Fruit fly (Drosophila melanogaster) whole organism, embryonic: ENCODE measurements around the gene CG46307.

Experiments used
- Atf-2 ChIP-seq: fragments of 200-800 bp; sonication (Bioruptor generic); optimal IDR thresholded peaks from 2 replicates; lab custom pipeline; 2016; ENCODE audit warnings: missing biosample characterization, missing genetic modification characterization
- B-H1 ChIP-seq: fragments of 200-800 bp; sonication (Bioruptor generic); IDR thresholded peaks from 3 replicates; pipeline ENCODE4 v1.3.6; 2022; ENCODE audit warnings: missing biosample characterization, missing genetic modification characterization
- CG10431 ChIP-seq: fragments of 200-800 bp; sonication (Bioruptor generic); optimal IDR thresholded peaks from 3 replicates; lab custom pipeline; 2018; ENCODE audit warnings: missing biosample characterization, mild to moderate bottlenecking, missing genetic modification characterization
- CG11723 ChIP-seq: fragments of 200-800 bp; sonication (Bioruptor generic); optimal IDR thresholded peaks from 2 replicates; lab custom pipeline; 2017; ENCODE audit warnings: missing biosample characterization, mild to moderate bottlenecking, missing genetic modification characterization
- CG13287 ChIP-seq: fragments of 200-800 bp; sonication (Bioruptor generic); IDR thresholded peaks from 2 replicates; pipeline ENCODE4 v1.3.6; 2022; ENCODE audit warnings: missing biosample characterization, missing genetic modification characterization; ENCODE audit not compliant: partially characterized antibody
- CG18476 ChIP-seq: fragments of 200-800 bp; sonication (Bioruptor generic); optimal IDR thresholded peaks from 2 replicates; lab custom pipeline; 2016; ENCODE audit warnings: missing biosample characterization, mild to moderate bottlenecking, missing genetic modification characterization
- CG2116 ChIP-seq: fragments of 200-800 bp; sonication (Bioruptor generic); optimal IDR thresholded peaks from 3 replicates; lab custom pipeline; 2018; ENCODE audit warnings: missing biosample characterization, mild to moderate bottlenecking, missing genetic modification characterization
- CG30020 ChIP-seq: fragments of 200-800 bp; optimal IDR thresholded peaks from 2 replicates; lab custom pipeline; 2019; ENCODE audit warnings: missing biosample characterization, mild to moderate bottlenecking, missing genetic modification characterization, moderate library complexity
- CG30431 ChIP-seq: fragments of 200-800 bp; sonication (Bioruptor generic); optimal IDR thresholded peaks from 2 replicates; lab custom pipeline; 2017; ENCODE audit warnings: missing biosample characterization, missing genetic modification characterization
- CG31388 ChIP-seq: fragments of 200-800 bp; sonication (Bioruptor generic); optimal IDR thresholded peaks from 2 replicates; lab custom pipeline; 2016; ENCODE audit warnings: missing biosample characterization, missing genetic modification characterization
- CG33557 ChIP-seq: fragments of 200-800 bp; sonication (Bioruptor generic); optimal IDR thresholded peaks from 2 replicates; lab custom pipeline; 2019; ENCODE audit warnings: missing biosample characterization, mild to moderate bottlenecking, missing genetic modification characterization, moderate library complexity
- CG34376 ChIP-seq: fragments of 200-800 bp; sonication (Bioruptor generic); optimal IDR thresholded peaks from 2 replicates; lab custom pipeline; 2018; ENCODE audit warnings: missing biosample characterization, mild to moderate bottlenecking, missing genetic modification characterization
- CG34422 ChIP-seq: fragments of 200-800 bp; sonication (Bioruptor generic); IDR thresholded peaks from 3 replicates; pipeline ENCODE4 v1.3.6; 2022; ENCODE audit warnings: missing biosample characterization, missing genetic modification characterization
- CG3995 ChIP-seq: fragments of 200-800 bp; sonication (Bioruptor generic); optimal IDR thresholded peaks from 3 replicates; lab custom pipeline; 2016; ENCODE audit warnings: missing biosample characterization, missing genetic modification characterization
- CG42726 ChIP-seq: fragments of 200-800 bp; sonication (Bioruptor generic); IDR thresholded peaks from 2 replicates; pipeline ENCODE4 v1.3.6; 2022; ENCODE audit warnings: missing biosample characterization, missing genetic modification characterization; ENCODE audit not compliant: partially characterized antibody
- CG4617 ChIP-seq: fragments of 200-800 bp; sonication (Bioruptor generic); optimal IDR thresholded peaks from 3 replicates; lab custom pipeline; 2016; ENCODE audit warnings: missing biosample characterization, missing genetic modification characterization, borderline replicate concordance
- CG4707 ChIP-seq: fragments of 200-800 bp; sonication (Bioruptor generic); optimal IDR thresholded peaks from 2 replicates; lab custom pipeline; 2018; ENCODE audit warnings: missing biosample characterization, mild to moderate bottlenecking, missing genetic modification characterization, moderate library complexity
- CG6689 ChIP-seq: fragments of 200-800 bp; sonication (Bioruptor generic); IDR thresholded peaks from 2 replicates; pipeline ENCODE4 v1.3.6; 2022; ENCODE audit warnings: missing biosample characterization, missing genetic modification characterization
- CG8290 ChIP-seq, 3 experiments: fragments of 200-800 bp; sonication (Bioruptor generic); optimal IDR thresholded peaks; 2 replicates each; lab custom pipeline; 2016 to 2019; ENCODE audit warnings: missing biosample characterization in 3 of 3, missing genetic modification characterization in 3 of 3, mild to moderate bottlenecking in 2 of 3, moderate library complexity in 1 of 3
- CG8388 ChIP-seq: fragments of 200-800 bp; sonication (Bioruptor generic); optimal IDR thresholded peaks from 2 replicates; lab custom pipeline; 2019; ENCODE audit warnings: missing biosample characterization, mild to moderate bottlenecking, missing genetic modification characterization, moderate library complexity
- Dad ChIP-seq: fragments of 200-800 bp; sonication (Bioruptor generic); optimal IDR thresholded peaks from 3 replicates; lab custom pipeline; 2016; ENCODE audit warnings: missing biosample characterization, missing genetic modification characterization
- Dbx ChIP-seq: fragments of 200-800 bp; sonication (Bioruptor generic); IDR thresholded peaks from 3 replicates; pipeline ENCODE4 v1.3.6; 2022; ENCODE audit warnings: missing biosample characterization, missing genetic modification characterization
- Dp ChIP-seq: fragments of 200-800 bp; sonication (Bioruptor generic); optimal IDR thresholded peaks from 2 replicates; lab custom pipeline; 2018; ENCODE audit warnings: missing biosample characterization, mild to moderate bottlenecking, missing genetic modification characterization, moderate library complexity
- E2f1 ChIP-seq: fragments of 200-800 bp; sonication (Bioruptor generic); IDR thresholded peaks from 2 replicates; pipeline ENCODE4 v1.3.6; 2022; ENCODE audit warnings: missing biosample characterization, missing genetic modification characterization
- E2f2 ChIP-seq: fragments of 200-800 bp; sonication (Bioruptor generic); IDR thresholded peaks from 2 replicates; pipeline ENCODE4 v1.3.6; 2022; ENCODE audit warnings: missing biosample characterization, missing genetic modification characterization
- ERR ChIP-seq: fragments of 200-800 bp; sonication (Bioruptor generic); optimal IDR thresholded peaks from 2 replicates; lab custom pipeline; 2016; ENCODE audit warnings: missing biosample characterization, missing genetic modification characterization
- GATAe ChIP-seq: fragments of 200-800 bp; sonication (Bioruptor generic); conservative IDR thresholded peaks from 2 replicates; pipeline ENCODE4 v1.3.6; 2022; ENCODE audit warnings: missing biosample characterization, missing genetic modification characterization
- HLH3B ChIP-seq: fragments of 200-800 bp; sonication (Bioruptor generic); IDR thresholded peaks from 2 replicates; pipeline ENCODE4 v1.3.6; 2022; ENCODE audit warnings: missing biosample characterization, missing genetic modification characterization
- HLHmδ ChIP-seq: fragments of 200-800 bp; sonication (Bioruptor generic); optimal IDR thresholded peaks from 2 replicates; lab custom pipeline; 2018; ENCODE audit warnings: missing biosample characterization, mild to moderate bottlenecking, missing genetic modification characterization, moderate library complexity
- HmgZ ChIP-seq: fragments of 200-800 bp; sonication (Bioruptor generic); optimal IDR thresholded peaks from 2 replicates; lab custom pipeline; 2018; ENCODE audit warnings: missing biosample characterization, mild to moderate bottlenecking, missing genetic modification characterization
- MBD-R2 ChIP-seq: fragments of 200-800 bp; sonication (Bioruptor generic); IDR thresholded peaks from 2 replicates; pipeline ENCODE4 v1.3.6; 2022; ENCODE audit warnings: missing biosample characterization, missing genetic modification characterization
- MESR4 ChIP-seq: fragments of 200-800 bp; sonication (Bioruptor generic); optimal IDR thresholded peaks from 2 replicates; lab custom pipeline; 2018; ENCODE audit warnings: missing biosample characterization, mild to moderate bottlenecking, missing genetic modification characterization, moderate library complexity
- NC2α ChIP-seq: fragments of 200-800 bp; sonication (Bioruptor generic); optimal IDR thresholded peaks from 2 replicates; lab custom pipeline; 2016; ENCODE audit warnings: missing biosample characterization, missing genetic modification characterization
- Neu2 ChIP-seq: fragments of 200-800 bp; sonication (Bioruptor generic); optimal IDR thresholded peaks from 3 replicates; lab custom pipeline; 2016; ENCODE audit warnings: missing biosample characterization, missing genetic modification characterization, borderline replicate concordance
- Oli ChIP-seq: fragments of 200-800 bp; sonication (Bioruptor generic); optimal IDR thresholded peaks from 2 replicates; lab custom pipeline; 2018; ENCODE audit warnings: missing biosample characterization, mild to moderate bottlenecking, missing genetic modification characterization, moderate library complexity
- Sox100B ChIP-seq: fragments of 200-800 bp; sonication (Bioruptor generic); optimal IDR thresholded peaks from 3 replicates; lab custom pipeline; 2018; ENCODE audit warnings: missing biosample characterization, mild to moderate bottlenecking, missing genetic modification characterization
- Sry-δ ChIP-seq: fragments of 200-800 bp; sonication (Bioruptor generic); optimal IDR thresholded peaks from 2 replicates; lab custom pipeline; 2016; ENCODE audit warnings: missing biosample characterization, missing genetic modification characterization
- Usf ChIP-seq: fragments of 200-800 bp; sonication (Bioruptor generic); optimal IDR thresholded peaks from 2 replicates; lab custom pipeline; 2017; ENCODE audit warnings: missing genotype, missing biosample characterization, missing genetic modification characterization
- cas ChIP-seq: fragments of 200-800 bp; sonication (Bioruptor generic); IDR thresholded peaks from 2 replicates; pipeline ENCODE4 v1.3.6; 2022; ENCODE audit warnings: missing biosample characterization, missing genetic modification characterization
- cwo ChIP-seq: fragments of 200-800 bp; sonication (Bioruptor generic); optimal IDR thresholded peaks from 3 replicates; lab custom pipeline; 2017; ENCODE audit warnings: missing biosample characterization, missing genetic modification characterization, mild to moderate bottlenecking, moderate library complexity, missing genetic modification reagents
- exex ChIP-seq: fragments of 200-800 bp; sonication (Bioruptor generic); optimal IDR thresholded peaks from 4 replicates; lab custom pipeline; 2018; ENCODE audit warnings: missing biosample characterization, mild to moderate bottlenecking, missing genetic modification characterization, moderate library complexity
- fd96Cb ChIP-seq: fragments of 200-800 bp; sonication (Bioruptor generic); optimal IDR thresholded peaks from 2 replicates; lab custom pipeline; 2018; ENCODE audit warnings: missing biosample characterization, mild to moderate bottlenecking, missing genetic modification characterization, moderate library complexity
- hbn ChIP-seq: fragments of 200-800 bp; sonication (Bioruptor generic); IDR thresholded peaks from 2 replicates; pipeline ENCODE4 v1.3.6; 2022; ENCODE audit warnings: missing biosample characterization, missing genetic modification characterization; ENCODE audit not compliant: partially characterized antibody
- hth ChIP-seq: fragments of >200 bp; optimal IDR thresholded peaks from 2 replicates; lab custom pipeline; 2017; ENCODE audit warnings: inconsistent platforms
- nmo ChIP-seq: fragments of 200-800 bp; sonication (Bioruptor generic); optimal IDR thresholded peaks from 2 replicates; lab custom pipeline; 2018; ENCODE audit warnings: missing biosample characterization, mild to moderate bottlenecking, missing genetic modification characterization, moderate library complexity
- pfk ChIP-seq: fragments of 200-800 bp; sonication (Bioruptor generic); optimal IDR thresholded peaks from 2 replicates; lab custom pipeline; 2018; ENCODE audit warnings: missing biosample characterization, mild to moderate bottlenecking, missing genetic modification characterization, moderate library complexity
- sisA ChIP-seq: fragments of 200-800 bp; sonication (Bioruptor generic); IDR thresholded peaks from 2 replicates; pipeline ENCODE4 v1.3.6; 2022; ENCODE audit warnings: missing biosample characterization, missing genetic modification characterization
- stc ChIP-seq: fragments of 200-800 bp; sonication (Bioruptor generic); IDR thresholded peaks from 2 replicates; pipeline ENCODE4 v1.3.6; 2022; ENCODE audit warnings: missing biosample characterization, missing genetic modification characterization
- sug ChIP-seq: fragments of 200-800 bp; optimal IDR thresholded peaks from 2 replicates; lab custom pipeline; 2019; ENCODE audit warnings: missing biosample characterization, mild to moderate bottlenecking, missing genetic modification characterization, moderate library complexity
- tgo ChIP-seq: fragments of 200-800 bp; sonication (Bioruptor generic); IDR thresholded peaks from 3 replicates; pipeline ENCODE4 v1.3.6; 2022; ENCODE audit warnings: missing biosample characterization, missing genetic modification characterization
- vfl ChIP-seq: fragments of 200-800 bp; sonication (Bioruptor generic); optimal IDR thresholded peaks from 2 replicates; lab custom pipeline; 2016; ENCODE audit warnings: missing biosample characterization, missing genetic modification characterization

The CG46307 gene

DNA sequence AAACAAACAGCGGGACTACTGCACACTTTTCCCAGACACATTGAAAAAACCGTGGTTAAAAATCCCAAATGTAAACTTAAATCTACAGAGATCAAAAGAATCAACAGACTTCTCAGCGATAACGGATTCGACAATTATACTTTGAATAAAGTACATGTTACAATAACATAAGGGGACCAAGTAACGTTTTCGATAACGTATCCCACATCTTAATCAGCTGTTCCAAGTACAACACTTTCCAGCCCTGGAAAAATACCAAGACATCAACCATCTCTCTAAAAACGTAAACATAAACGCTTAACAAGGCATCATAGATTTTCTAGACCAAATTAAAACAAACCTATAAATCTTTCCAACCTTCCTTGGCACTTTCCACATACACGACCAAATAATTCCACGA, 49.5 kb downstream of the CG46307 start (continued):
- no peak for TF ChIP-seq Dad (GFP tag; lab: Kevin White, UChicago)
- TF ChIP-seq CG31388 (GFP tag; lab: Kevin White, UChicago), result no peak
- TF ChIP-seq CG18476, result no peak
- no peak for TF ChIP-seq NC2α (GFP tag; lab: Kevin White, UChicago)
- peak; percentile 18; the same call in 1 of the 2 replicates for TF ChIP-seq hbn (GFP tag; lab: Robert Waterston, UW)
- TF ChIP-seq ERR (GFP tag; lab: Kevin White, UChicago), result no peak
- TF ChIP-seq CG30431 (GFP tag; lab: Kevin White, UChicago), result no peak
- peak; percentile 66 for TF ChIP-seq E2f2
- TF ChIP-seq CG2116, result peak; percentile 58
- TF ChIP-seq HmgZ, result peak; percentile 45
- TF ChIP-seq Atf-2 (GFP tag; lab: Kevin White, UChicago), result no peak
- peak; percentile 0 for TF ChIP-seq pfk
- no peak for TF ChIP-seq CG6689 (GFP tag; lab: Robert Waterston, UW)
- TF ChIP-seq GATAe (GFP tag; lab: Robert Waterston, UW), result no peak
- TF ChIP-seq Sry-δ (GFP tag; lab: Kevin White, UChicago), result peak; percentile 42
- no peak for TF ChIP-seq CG8290 (GFP tag; optimal IDR thresholded peaks at IDR 0.05; lab: Kevin White, UChicago)
- TF ChIP-seq CG8290 (tag; optimal IDR thresholded peaks at IDR 0.05; lab: Kevin White, UChicago), result peak in 1 of 2 experiments; percentile 49
- no peak for TF ChIP-seq Usf (GFP tag; lab: Kevin White, UChicago)
- no peak for TF ChIP-seq Oli (tag; lab: Kevin White, UChicago)
- no peak for TF ChIP-seq HLH3B (GFP tag; lab: Robert Waterston, UW)
- TF ChIP-seq B-H1 (GFP tag; lab: Robert Waterston, UW), result no peak
- TF ChIP-seq CG34422 (GFP tag; lab: Robert Waterston, UW), result no peak
- TF ChIP-seq CG4707, result no peak
- no peak for TF ChIP-seq Sox100B (GFP tag; lab: Kevin White, UChicago)
- TF ChIP-seq Dp (GFP tag; lab: Kevin White, UChicago), result peak; percentile 41
- peak; percentile 96 for TF ChIP-seq CG10431 (GFP tag; lab: Kevin White, UChicago)
- TF ChIP-seq CG13287, result peak; percentile 62
- TF ChIP-seq cwo (GFP tag; lab: Kevin White, UChicago), result no peak
- TF ChIP-seq sisA, result no peak
- peak; percentile 6 for TF ChIP-seq CG4617 (GFP tag; lab: Kevin White, UChicago)
- TF ChIP-seq Neu2 (GFP tag; lab: Kevin White, UChicago), result no peak
- peak; percentile 23 for TF ChIP-seq sug (tag; lab: Kevin White, UChicago)
- TF ChIP-seq HLHmδ, result no peak
- no peak for TF ChIP-seq tgo
- no peak for TF ChIP-seq CG42726
- peak; percentile 94 for TF ChIP-seq CG3995 (GFP tag; lab: Kevin White, UChicago)
- no peak for TF ChIP-seq hth (lab: Kevin White, UChicago)
- TF ChIP-seq CG11723 (GFP tag; lab: Kevin White, UChicago), result no peak
- TF ChIP-seq cas, result no peak
- TF ChIP-seq E2f1 (GFP tag; lab: Robert Waterston, UW), result no peak
- TF ChIP-seq exex (tag; lab: Kevin White, UChicago), result no peak
- TF ChIP-seq CG34376, result peak; percentile 14
- no peak for TF ChIP-seq stc
- TF ChIP-seq MESR4, result peak; percentile 21
- TF ChIP-seq CG33557 (GFP tag; lab: Kevin White, UChicago), result no peak
- TF ChIP-seq CG8388 (GFP tag; lab: Kevin White, UChicago), result no peak
- TF ChIP-seq vfl (GFP tag; lab: Kevin White, UChicago), result no peak
- no peak for TF ChIP-seq Dbx (GFP tag; lab: Robert Waterston, UW)
- peak; percentile 23 for TF ChIP-seq nmo
- TF ChIP-seq fd96Cb, result no peak
- TF ChIP-seq CG30020, result peak; percentile 26
- peak; percentile 86 for TF ChIP-seq MBD-R2 (GFP tag; lab: Robert Waterston, UW)
